Fruit fly (Drosophila melanogaster) whole organism, wandering third instar larva: ENCODE measurements around the gene RpL40.

Experiments used
- Hr78 ChIP-seq: fragments of >200 bp; optimal IDR thresholded peaks from 2 replicates; lab custom pipeline; 2017; ENCODE audit warnings: missing biosample characterization, missing genetic modification characterization
- Myc ChIP-seq: fragments of >200 bp; optimal IDR thresholded peaks from 2 replicates; lab custom pipeline; 2017
- Sp1 ChIP-seq: fragments of 200-800 bp; sonication (Bioruptor generic); optimal IDR thresholded peaks from 3 replicates; lab custom pipeline; 2019; ENCODE audit warnings: missing biosample characterization, mild to moderate bottlenecking, missing genetic modification characterization, moderate library complexity
- brk ChIP-seq: fragments of 200-800 bp; sonication (Bioruptor generic); optimal IDR thresholded peaks from 2 replicates; lab custom pipeline; 2016; ENCODE audit warnings: missing biosample characterization, mild to moderate bottlenecking, missing genetic modification characterization
- h ChIP-seq: fragments of 200-800 bp; sonication (Bioruptor generic); optimal IDR thresholded peaks from 3 replicates; lab custom pipeline; 2016; ENCODE audit warnings: missing biosample characterization, mild to moderate bottlenecking, missing genetic modification characterization
- psq ChIP-seq: fragments of 200-800 bp; sonication (Bioruptor generic); optimal IDR thresholded peaks from 3 replicates; lab custom pipeline; 2017; ENCODE audit warnings: missing biosample characterization, mild to moderate bottlenecking, missing genetic modification characterization, moderate library complexity

- no peak for TF ChIP-seq psq (GFP tag; lab: Kevin White, UChicago)
- TF ChIP-seq brk (GFP tag; lab: Kevin White, UChicago): no peak
- TF ChIP-seq Myc: no peak
- TF ChIP-seq h: no peak
- no peak for TF ChIP-seq Sp1 (GFP tag; lab: Kevin White, UChicago)
- no peak for TF ChIP-seq Hr78 (GFP tag; lab: Kevin White, UChicago)
Measured at dm6 chr2L:4254945-4255344, 27.4 kb downstream of the RpL40 start.
